Worm (Caenorhabditis elegans) whole organism, L3 larva: ENCODE results near the gene F38A5.8.
A peak's percentile ranks its signal among the peaks of the same experiment; 100 is the strongest.

Experiments
- R02D3.7 ChIP-seq: fragments of 150-350 bp; optimal IDR thresholded peaks from 2 replicates; lab custom pipeline; 2014; ENCODE audit warnings: missing biosample characterization, missing genetic modification characterization
- ZK546.5 ChIP-seq: sonication (generic microtip); optimal IDR thresholded peaks from 2 replicates; lab custom pipeline; 2017; ENCODE audit warnings: missing biosample characterization, missing genetic modification characterization
- aly-2 ChIP-seq: fragments of 150-350 bp; optimal IDR thresholded peaks from 2 replicates; lab custom pipeline; 2014; ENCODE audit warnings: missing biosample characterization, missing genetic modification characterization
- ama-1 ChIP-seq: fragments of 150-350 bp; optimal IDR thresholded peaks from 2 replicates; lab custom pipeline; 2018
- ceh-16 ChIP-seq: sonication (generic microtip); optimal IDR thresholded peaks from 2 replicates; lab custom pipeline; 2017; ENCODE audit warnings: missing biosample characterization, missing genetic modification characterization
- ceh-28 ChIP-seq: fragments of 150-350 bp; optimal IDR thresholded peaks from 2 replicates; lab custom pipeline; 2014; ENCODE audit warnings: missing biosample characterization, missing genetic modification reagents, missing genetic modification characterization
- ceh-82 ChIP-seq: fragments of 150-350 bp; optimal IDR thresholded peaks from 2 replicates; lab custom pipeline; 2014; ENCODE audit warnings: missing biosample characterization, missing genetic modification characterization
- ceh-9 ChIP-seq: sonication (generic microtip); optimal IDR thresholded peaks from 2 replicates; lab custom pipeline; 2018; ENCODE audit warnings: missing biosample characterization, missing genetic modification characterization
- daf-12 ChIP-seq: fragments of 150-350 bp; optimal IDR thresholded peaks from 2 replicates; lab custom pipeline; 2014; ENCODE audit warnings: missing biosample characterization, missing genetic modification reagents, missing genetic modification characterization
- egl-27 ChIP-seq: sonication (generic microtip); optimal IDR thresholded peaks from 4 replicates; lab custom pipeline; 2017; ENCODE audit warnings: missing biosample characterization, missing genetic modification reagents, missing genetic modification characterization
- elt-1 ChIP-seq: fragments of 150-350 bp; optimal IDR thresholded peaks from 2 replicates; lab custom pipeline; 2014; ENCODE audit warnings: missing biosample characterization, missing genetic modification characterization
- elt-2 ChIP-seq: sonication (generic microtip); optimal IDR thresholded peaks from 2 replicates; lab custom pipeline; 2016; ENCODE audit warnings: missing genetic modification reagents, mild to moderate bottlenecking, missing genetic modification characterization, missing compliant biosample characterization
- elt-3 ChIP-seq, 3 experiments: fragments of 150-350 bp in 1 of 3; sonication (generic microtip) in 2 of 3; optimal IDR thresholded peaks; 2 replicates in 2 of 3; 4 replicates in 1 of 3; lab custom pipeline; 2014 to 2017; ENCODE audit warnings: missing biosample characterization in 3 of 3, missing genetic modification characterization in 3 of 3
- eor-1 ChIP-seq, 2 experiments: fragments of 150-350 bp; optimal IDR thresholded peaks; 2 replicates each; lab custom pipeline; 2014 to 2018; ENCODE audit warnings: missing biosample characterization in 2 of 2, missing genetic modification characterization in 2 of 2
- fkh-10 ChIP-seq: sonication (generic microtip); optimal IDR thresholded peaks from 2 replicates; lab custom pipeline; 2017; ENCODE audit warnings: missing biosample characterization, missing genetic modification reagents, missing genetic modification characterization
- fkh-2 ChIP-seq: fragments of 150-350 bp; optimal IDR thresholded peaks from 2 replicates; lab custom pipeline; 2014; ENCODE audit warnings: missing biosample characterization, missing genetic modification reagents, missing genetic modification characterization
- fos-1 ChIP-seq: fragments of 150-350 bp; optimal IDR thresholded peaks from 2 replicates; lab custom pipeline; 2014; ENCODE audit warnings: missing biosample characterization, missing genetic modification characterization
- hmg-11 ChIP-seq: sonication (generic microtip); optimal IDR thresholded peaks from 2 replicates; lab custom pipeline; 2016; ENCODE audit warnings: missing genetic modification characterization, missing compliant biosample characterization
- lin-15B ChIP-seq: fragments of 150-350 bp; optimal IDR thresholded peaks from 2 replicates; lab custom pipeline; 2014; ENCODE audit warnings: missing biosample characterization, missing genetic modification characterization
- lin-39 ChIP-seq: fragments of 150-350 bp; optimal IDR thresholded peaks from 2 replicates; lab custom pipeline; 2018; ENCODE audit warnings: missing biosample characterization, missing genetic modification reagents, missing genetic modification characterization
- lsy-12 ChIP-seq: sonication (generic microtip); optimal IDR thresholded peaks from 2 replicates; lab custom pipeline; 2016; ENCODE audit warnings: mild to moderate bottlenecking, missing genetic modification characterization, missing compliant biosample characterization
- mdl-1 ChIP-seq: fragments of 150-350 bp; optimal IDR thresholded peaks from 2 replicates; lab custom pipeline; 2014; ENCODE audit warnings: missing biosample characterization, missing genetic modification characterization
- mml-1 ChIP-seq: fragments of 150-350 bp; sonication (generic microtip); optimal IDR thresholded peaks from 3 replicates; lab custom pipeline; 2014; ENCODE audit warnings: missing biosample characterization, missing genetic modification characterization
- nfya-1 ChIP-seq: sonication (generic microtip); optimal IDR thresholded peaks from 2 replicates; lab custom pipeline; 2017; ENCODE audit warnings: missing genetic modification characterization, mild to moderate bottlenecking, missing compliant biosample characterization, antibody characterized with exemption, moderate library complexity; ENCODE audit not compliant: insufficient read depth
- nhr-12 ChIP-seq: fragments of 150-350 bp; optimal IDR thresholded peaks from 2 replicates; lab custom pipeline; 2014; ENCODE audit warnings: missing biosample characterization, missing genetic modification characterization
- nhr-23 ChIP-seq: fragments of 150-350 bp; optimal IDR thresholded peaks from 2 replicates; lab custom pipeline; 2014; ENCODE audit warnings: missing biosample characterization, missing genetic modification reagents, missing genetic modification characterization
- nhr-25 ChIP-seq: sonication (generic microtip); optimal IDR thresholded peaks from 2 replicates; lab custom pipeline; 2017; ENCODE audit warnings: missing biosample characterization, missing genetic modification characterization
- nhr-28 ChIP-seq: fragments of 150-350 bp; optimal IDR thresholded peaks from 2 replicates; lab custom pipeline; 2014; ENCODE audit warnings: missing biosample characterization, missing genetic modification characterization
- nhr-43 ChIP-seq: sonication (generic microtip); optimal IDR thresholded peaks from 2 replicates; lab custom pipeline; 2016; ENCODE audit warnings: mild to moderate bottlenecking, missing genetic modification characterization, missing compliant biosample characterization; ENCODE audit not compliant: poor library complexity, severe bottlenecking
- nhr-67 ChIP-seq: fragments of 150-350 bp; optimal IDR thresholded peaks from 2 replicates; lab custom pipeline; 2014; ENCODE audit warnings: missing biosample characterization, missing genetic modification characterization
- nhr-76 ChIP-seq: fragments of 150-350 bp; sonication (generic microtip); optimal IDR thresholded peaks from 5 replicates; lab custom pipeline; 2014; ENCODE audit warnings: missing biosample characterization, missing genetic modification characterization
- nhr-77 ChIP-seq: fragments of 150-350 bp; optimal IDR thresholded peaks from 2 replicates; lab custom pipeline; 2014; ENCODE audit warnings: missing biosample characterization, missing genetic modification characterization
- pha-4 ChIP-seq: fragments of 150-350 bp; optimal IDR thresholded peaks from 2 replicates; lab custom pipeline; 2014; ENCODE audit warnings: missing biosample characterization, missing genetic modification reagents, missing genetic modification characterization
- pqm-1 ChIP-seq: fragments of 150-350 bp; optimal IDR thresholded peaks from 2 replicates; lab custom pipeline; 2017; ENCODE audit warnings: missing biosample characterization, missing genetic modification characterization, inconsistent platforms
- sea-2 ChIP-seq: fragments of 150-350 bp; sonication (generic microtip); optimal IDR thresholded peaks from 4 replicates; lab custom pipeline; 2014; ENCODE audit warnings: missing biosample characterization, missing genetic modification reagents, missing genetic modification characterization
- skn-1 ChIP-seq: fragments of 150-350 bp; optimal IDR thresholded peaks from 2 replicates; lab custom pipeline; 2014; ENCODE audit warnings: missing biosample characterization, missing genetic modification characterization
- snpc-4 ChIP-seq: fragments of 150-350 bp; optimal IDR thresholded peaks from 2 replicates; lab custom pipeline; 2014; ENCODE audit warnings: missing biosample characterization, missing genetic modification characterization
- tbx-2 ChIP-seq: sonication (generic microtip); optimal IDR thresholded peaks from 2 replicates; lab custom pipeline; 2016; ENCODE audit warnings: mild to moderate bottlenecking, missing genetic modification characterization, missing compliant biosample characterization
- unc-39 ChIP-seq: sonication (generic microtip); optimal IDR thresholded peaks from 4 replicates; lab custom pipeline; 2017; ENCODE audit warnings: missing biosample characterization, missing genetic modification characterization
- unc-62 ChIP-seq: fragments of 150-350 bp; sonication (generic microtip); optimal IDR thresholded peaks from 4 replicates; lab custom pipeline; 2014; ENCODE audit warnings: missing biosample characterization, missing genetic modification reagents, missing genetic modification characterization
- zag-1 ChIP-seq: fragments of 150-350 bp; optimal IDR thresholded peaks from 2 replicates; lab custom pipeline; 2014; ENCODE audit warnings: missing biosample characterization, missing genetic modification characterization
- ztf-11 ChIP-seq: fragments of 150-350 bp; optimal IDR thresholded peaks from 2 replicates; lab custom pipeline; 2014; ENCODE audit warnings: missing biosample characterization, missing genetic modification characterization
- ztf-4 ChIP-seq: fragments of 150-350 bp; optimal IDR thresholded peaks from 2 replicates; lab custom pipeline; 2014; ENCODE audit warnings: missing biosample characterization, missing genetic modification characterization

The F38A5.8 gene

ce11 chrIV:6622142-6622541, 22.6 kb downstream of the F38A5.8 start:
- TF ChIP-seq daf-12 (no peak), snpc-4 (tag; lab: Kevin White, UChicago) (no peak), ztf-4 (no peak), nhr-43 (no peak), unc-39 (tag; lab: Kevin White, UChicago) (no peak), eor-1 (tag; optimal IDR thresholded peaks at IDR 0.05; lab: Kevin White, UChicago) (no peak), nhr-12 (tag; lab: Kevin White, UChicago) (no peak), ztf-11 (tag; lab: Kevin White, UChicago) (no peak), ceh-9 (tag; lab: Kevin White, UChicago) (no peak), R02D3.7 (tag; lab: Kevin White, UChicago) (no peak), nhr-25 (tag; lab: Kevin White, UChicago) (peak; percentile 70), tbx-2 (no peak), elt-1 (tag; lab: Kevin White, UChicago) (no peak), nhr-77 (tag; lab: Kevin White, UChicago) (no peak), ceh-28 (peak; percentile 38), unc-62 (GFP tag; lab: Kevin White, UChicago) (no peak), pha-4 (tag; lab: Kevin White, UChicago) (peak; percentile 36), skn-1 (tag; lab: Kevin White, UChicago) (no peak), fkh-2 (tag; lab: Kevin White, UChicago) (no peak), nhr-28 (tag; lab: Kevin White, UChicago) (no peak), zag-1 (tag; lab: Kevin White, UChicago) (no peak), nhr-76 (tag; lab: Kevin White, UChicago) (no peak), nfya-1 (peak; percentile 20), ZK546.5 (tag; lab: Kevin White, UChicago) (no peak), nhr-23 (tag; lab: Kevin White, UChicago) (peak; percentile 76), aly-2 (tag; lab: Kevin White, UChicago) (no peak), elt-3 (tag; optimal IDR thresholded peaks at IDR 0.05; lab: Kevin White, UChicago) (peak in 1 of 3 experiments; percentile 73), sea-2 (GFP tag; lab: Kevin White, UChicago) (no peak)

DNA sequence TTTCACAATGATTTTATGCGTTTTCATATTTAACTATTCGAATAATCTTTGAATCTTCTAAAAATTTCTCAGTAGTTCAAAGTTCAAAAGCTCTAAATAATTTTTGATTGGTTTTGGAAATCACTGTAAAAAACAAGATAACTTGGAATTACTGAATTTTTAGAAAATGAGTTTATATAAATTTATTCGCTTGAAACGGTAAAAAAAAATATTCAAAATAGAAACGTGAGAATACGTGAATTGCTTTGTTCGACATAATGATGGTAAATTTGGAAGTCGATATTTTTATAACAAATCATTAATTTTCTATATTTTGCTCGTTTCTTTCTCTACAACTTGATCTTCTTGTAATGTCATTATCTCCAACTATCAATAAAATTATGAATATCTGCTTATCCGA, 23.8 kb downstream of the F38A5.8 start, which contains the start of gene C01B10.44:
TSS of gene C01B10.44 (plus strand) at position 301 of the 400 bp plus-strand sequence.
- TF ChIP-seq ceh-9 (tag; lab: Kevin White, UChicago) (no peak), nhr-76 (tag; lab: Kevin White, UChicago) (no peak), pqm-1 (no peak), egl-27 (tag; lab: Kevin White, UChicago) (no peak), mdl-1 (no peak), fkh-2 (tag; lab: Kevin White, UChicago) (no peak), nhr-23 (tag; lab: Kevin White, UChicago) (no peak), fkh-10 (GFP tag; lab: Kevin White, UChicago) (no peak), ceh-82 (tag; lab: Kevin White, UChicago) (no peak), R02D3.7 (tag; lab: Kevin White, UChicago) (no peak), nhr-43 (no peak), ceh-28 (no peak), zag-1 (tag; lab: Kevin White, UChicago) (no peak), nhr-12 (tag; lab: Kevin White, UChicago) (no peak)

DNA sequence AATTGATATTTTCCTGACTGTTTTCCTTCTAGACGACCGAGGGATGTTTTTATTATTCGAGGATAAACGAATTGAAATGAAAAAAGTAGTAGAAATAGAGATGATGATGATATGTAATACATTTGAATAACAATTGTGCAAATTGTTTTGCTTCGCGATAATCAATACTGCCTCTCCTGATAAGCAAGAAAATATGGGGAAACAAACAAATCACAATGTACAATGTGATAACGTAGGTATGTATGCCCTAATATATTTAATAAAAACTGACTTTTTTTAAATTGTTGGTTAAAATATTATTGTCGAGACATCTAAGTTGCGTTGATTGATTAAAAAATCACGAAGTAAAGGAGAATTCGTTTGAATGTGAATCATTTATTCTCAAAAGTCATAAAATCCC, 28.3 kb downstream of the F38A5.8 start, which contains the start of gene cest-5.2:
TSS of gene cest-5.2 (minus strand) at position 128 of the 400 bp plus-strand sequence.
- TF ChIP-seq pqm-1 = peak; percentile 9
- peak; percentile 14 for TF ChIP-seq ceh-28
- peak; percentile 67 for TF ChIP-seq elt-2 (tag; lab: Kevin White, UChicago)
- TF ChIP-seq ama-1 (lab: Kevin White, UChicago) = no peak
- no peak for TF ChIP-seq unc-39 (tag; lab: Kevin White, UChicago)
- peak; percentile 26 for TF ChIP-seq pha-4 (tag; lab: Kevin White, UChicago)

DNA sequence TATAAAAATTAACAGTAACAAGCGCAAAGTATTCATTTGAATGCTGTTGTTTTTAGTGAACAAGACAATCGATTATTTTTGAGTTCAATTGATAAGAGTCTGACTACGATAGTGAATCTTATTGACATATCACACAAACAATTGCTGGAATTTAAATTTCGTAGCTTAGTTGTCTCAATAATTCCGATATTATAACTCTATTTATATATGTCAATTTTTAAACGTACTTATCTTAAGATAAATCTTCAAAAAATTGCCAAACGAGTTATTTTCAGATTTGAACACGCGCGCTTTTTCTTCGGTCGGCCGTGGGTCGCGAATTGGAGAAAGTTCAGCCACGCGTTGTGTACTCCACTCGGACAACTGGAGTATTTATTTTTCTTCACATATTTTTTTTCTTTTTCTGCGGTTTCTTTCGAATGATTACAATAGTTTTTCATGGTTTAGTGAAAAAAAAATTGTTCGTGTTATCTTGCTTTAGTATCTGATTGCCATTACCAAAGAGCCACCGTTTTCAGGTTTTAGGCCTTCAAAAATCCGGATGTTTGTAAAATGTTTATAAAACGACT, 32.2 kb downstream of the F38A5.8 start, which contains the start of the genes cest-5.1 and C01B10.9:
TSS of gene cest-5.1 (minus strand) at position 51 of the 569 bp plus-strand sequence.
TSS of gene C01B10.9 (plus strand) at position 519 of the 569 bp plus-strand sequence.
- no peak for TF ChIP-seq unc-62 (GFP tag; lab: Kevin White, UChicago)
- no peak for TF ChIP-seq zag-1 (tag; lab: Kevin White, UChicago)
- TF ChIP-seq nhr-43 = peak; percentile 91
- TF ChIP-seq nhr-25 (tag; lab: Kevin White, UChicago) = no peak
- TF ChIP-seq unc-39 (tag; lab: Kevin White, UChicago) = no peak
- no peak for TF ChIP-seq mml-1
- TF ChIP-seq ztf-11 (tag; lab: Kevin White, UChicago) = no peak
- TF ChIP-seq tbx-2 = no peak
- no peak for TF ChIP-seq fkh-10 (GFP tag; lab: Kevin White, UChicago)
- TF ChIP-seq fos-1 (tag; lab: Kevin White, UChicago) = no peak
- no peak for TF ChIP-seq nhr-67 (tag; lab: Kevin White, UChicago)
- TF ChIP-seq lin-15B = peak; percentile 83
- TF ChIP-seq ceh-9 (tag; lab: Kevin White, UChicago) = no peak
- no peak for TF ChIP-seq lin-39 (tag; lab: Kevin White, UChicago)
- no peak for TF ChIP-seq nhr-77 (tag; lab: Kevin White, UChicago)
- no peak for TF ChIP-seq nhr-28 (tag; lab: Kevin White, UChicago)
- no peak for TF ChIP-seq fkh-2 (tag; lab: Kevin White, UChicago)
- TF ChIP-seq pha-4 (tag; lab: Kevin White, UChicago) = peak; percentile 78
- peak; percentile 49 for TF ChIP-seq elt-2 (tag; lab: Kevin White, UChicago)
- TF ChIP-seq hmg-11 = peak; percentile 25
- no peak for TF ChIP-seq skn-1 (tag; lab: Kevin White, UChicago)
- no peak for TF ChIP-seq nhr-12 (tag; lab: Kevin White, UChicago)
- peak; percentile 53 for TF ChIP-seq R02D3.7 (tag; lab: Kevin White, UChicago)
- TF ChIP-seq nhr-23 (tag; lab: Kevin White, UChicago) = no peak
- no peak for TF ChIP-seq ceh-16
- no peak for TF ChIP-seq nhr-76 (tag; lab: Kevin White, UChicago)
- TF ChIP-seq aly-2 (tag; lab: Kevin White, UChicago) = no peak
- peak; percentile 61 for TF ChIP-seq lsy-12 (tag; lab: Kevin White, UChicago)
